Fruit fly (Drosophila melanogaster): ENCODE data around the gene phu.

- no peak for TF ChIP-seq CG8478 (optimal IDR thresholded peaks at IDR 0.05)
- TF ChIP-seq CTCF (optimal IDR thresholded peaks at IDR 0.05): no peak
Observed at dm6 chr3R:9543495-9544180, 49.0 kb downstream of the phu start.

Measured in S2 (cell line).